Worm (Caenorhabditis elegans): ENCODE results near the gene pole-4.

Gene pole-4

DNA sequence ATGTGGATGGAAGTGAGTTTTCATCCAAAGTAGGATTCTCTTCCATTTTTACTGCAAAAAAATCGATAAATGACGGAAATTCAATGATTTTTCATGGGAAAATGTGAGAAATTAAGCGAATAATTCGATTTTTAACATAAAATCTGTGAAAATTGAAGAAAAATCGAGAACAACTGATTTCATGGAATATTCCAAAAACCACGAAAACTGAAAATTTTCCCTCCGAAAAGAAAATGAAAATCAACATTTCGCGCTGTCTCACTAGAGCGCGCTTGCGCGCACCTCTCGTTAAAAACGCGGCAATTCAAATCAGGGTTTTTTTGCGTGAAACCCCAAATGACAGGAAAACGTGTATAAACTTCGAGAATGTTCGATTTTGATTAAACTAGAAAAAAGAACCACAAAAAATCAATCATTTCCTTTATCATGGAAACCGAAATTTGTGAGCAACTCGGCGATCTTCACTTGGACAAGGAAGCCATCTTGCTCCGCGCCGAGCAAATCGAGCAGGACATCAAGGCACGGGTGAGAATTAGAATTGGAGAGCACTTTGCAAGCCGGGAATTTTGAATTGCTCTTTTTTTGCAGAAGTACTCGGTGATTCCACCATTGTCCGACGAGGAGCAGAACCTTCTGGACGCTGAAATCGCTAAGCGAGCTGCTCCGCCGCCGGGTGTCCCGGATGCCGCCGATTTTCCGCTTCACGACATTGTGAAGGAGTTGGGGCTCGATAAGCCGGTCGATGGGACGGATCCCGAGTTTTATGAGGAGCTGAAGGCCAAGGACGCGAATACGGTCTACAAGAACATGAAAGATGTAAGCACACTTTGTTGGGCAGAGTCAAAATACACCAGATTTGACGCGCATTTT is 41.4 kb upstream of the pole-4 start, which contains the start of the genes Y53F4B.9 and Y53F4B.11 (continued):
- TF ChIP-seq daf-12 (tag; optimal IDR thresholded peaks at IDR 0.05) (no peak), nhr-237 (tag; optimal IDR thresholded peaks at IDR 0.05) (no peak), set-16 (GFP tag; IDR thresholded peaks at IDR 0.05) (peak; percentile 80), nhr-10 (tag; optimal IDR thresholded peaks at IDR 0.05) (no peak), egl-27 (tag; optimal IDR thresholded peaks at IDR 0.05) (no peak), nhr-28 (tag; optimal IDR thresholded peaks at IDR 0.05) (peak; percentile 57), ama-1 (optimal IDR thresholded peaks at IDR 0.05) (peak; percentile 55), duxl-1 (tag; optimal IDR thresholded peaks at IDR 0.05; ENCODE audit: poor library complexity) (no peak), ceh-62 (tag; optimal IDR thresholded peaks at IDR 0.05) (no peak), php-3 (GFP tag; IDR thresholded peaks at IDR 0.05) (no peak), sdz-12 (GFP tag; optimal IDR thresholded peaks at IDR 0.05) (no peak), hlh-11 (tag; optimal IDR thresholded peaks at IDR 0.05) (peak; percentile 22), madf-9 (GFP tag; conservative IDR thresholded peaks at IDR 0.05) (peak; percentile 69)

DNA sequence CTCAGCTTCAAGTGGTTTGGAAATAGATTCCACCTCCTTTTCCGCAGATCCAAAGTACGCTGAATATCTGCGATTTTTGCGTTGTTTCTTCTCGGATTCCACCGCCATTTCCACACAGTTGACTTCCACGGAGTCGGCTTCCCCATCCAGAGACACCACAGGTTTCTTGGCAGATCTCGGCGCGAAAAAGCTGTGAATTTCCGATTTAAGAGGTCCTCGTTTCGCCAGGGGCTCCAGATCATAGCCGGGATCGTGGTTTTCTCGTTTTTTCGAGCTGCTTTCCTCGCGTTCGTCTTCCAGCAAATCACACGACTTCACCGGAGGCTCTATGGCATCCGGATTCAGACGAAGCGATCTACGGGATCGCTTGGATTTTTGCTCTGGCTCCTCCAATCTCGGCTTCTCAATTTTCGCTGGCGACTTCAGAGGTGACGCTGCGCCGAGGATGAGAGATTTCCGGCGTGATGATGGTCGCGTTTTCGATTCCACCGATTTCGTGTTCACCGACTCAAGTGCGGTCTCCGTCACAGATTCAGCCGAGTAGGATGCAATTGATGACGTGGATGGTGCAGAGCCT is 39.4 kb upstream of the pole-4 start:
- TF ChIP-seq hif-1 (tag; optimal IDR thresholded peaks at IDR 0.05), result peak in 1 of 2 experiments; percentile 62
- TF ChIP-seq egl-27 (tag; optimal IDR thresholded peaks at IDR 0.05), result no peak
- TF ChIP-seq lim-7 (GFP tag; IDR thresholded peaks at IDR 0.05), result no peak
- TF ChIP-seq lin-38 (GFP tag; IDR thresholded peaks at IDR 0.05), result 0 out of 2 replicates have a peak, but pooled peaks have one; percentile 4
- TF ChIP-seq set-16 (GFP tag; IDR thresholded peaks at IDR 0.05), result peak; percentile 77
- TF ChIP-seq hmg-1.1 (GFP tag; IDR thresholded peaks at IDR 0.05), result no peak
- TF ChIP-seq vab-7 (GFP tag; IDR thresholded peaks at IDR 0.05), result 0 out of 2 replicates have a peak, but pooled peaks have one; percentile 21

DNA sequence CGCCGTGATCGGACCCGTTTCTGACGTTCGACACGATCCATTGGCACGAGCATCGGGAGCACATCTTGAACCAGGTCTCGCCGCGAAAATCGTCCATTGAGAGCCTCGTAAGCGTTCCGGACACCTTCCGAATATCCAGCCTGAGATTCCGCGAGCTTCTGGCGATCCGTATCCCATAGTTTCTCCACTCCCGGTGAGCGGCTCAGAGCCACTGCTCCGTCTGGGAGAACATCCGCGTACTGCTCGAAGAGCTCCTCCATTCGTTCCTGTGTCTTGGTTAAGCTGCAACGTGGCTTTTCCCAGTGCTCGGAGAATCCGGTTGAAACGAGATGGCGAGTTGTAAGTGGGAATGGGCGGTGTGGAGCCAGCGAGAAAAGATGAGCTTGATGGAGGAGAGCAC is 36.0 kb upstream of the pole-4 start:
- TF ChIP-seq arid-1 (GFP tag; conservative IDR thresholded peaks at IDR 0.05) (no peak), egl-43 (GFP tag; IDR thresholded peaks at IDR 0.05) (peak; percentile 43; the same call in 1 of the 2 replicates), set-16 (GFP tag; IDR thresholded peaks at IDR 0.05) (peak; percentile 70; the same call in 1 of the 2 replicates), R02D3.7 (tag; optimal IDR thresholded peaks at IDR 0.05) (no peak), aha-1 (tag) (peak; percentile 58), php-3 (GFP tag; IDR thresholded peaks at IDR 0.05) (0 out of 2 replicates have a peak, but pooled peaks have one; percentile 11)

DNA sequence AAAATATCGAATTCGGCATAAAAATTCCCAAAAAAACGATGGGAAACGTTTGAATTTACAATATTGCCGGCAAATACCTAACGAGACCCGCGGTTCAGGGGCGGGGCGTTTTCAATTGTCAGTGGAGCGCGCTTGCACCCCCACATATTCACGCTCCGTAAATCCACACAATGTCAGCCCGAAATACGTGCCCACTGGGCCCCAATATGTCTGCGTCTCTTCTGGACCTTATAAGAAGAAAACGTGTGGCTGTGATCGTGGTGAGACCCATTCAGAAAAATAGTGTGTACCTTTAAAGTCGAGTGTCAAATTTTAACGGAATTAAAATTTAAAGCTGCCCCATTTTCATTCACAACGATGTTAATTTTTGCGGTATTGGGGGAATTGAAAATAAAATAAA is 35.4 kb upstream of the pole-4 start:
- TF ChIP-seq fkh-10 (GFP tag; optimal IDR thresholded peaks at IDR 0.05), result no peak
- TF ChIP-seq mes-2 (tag; optimal IDR thresholded peaks at IDR 0.05; ENCODE audit: poor library complexity, severe bottlenecking), result peak; percentile 15
- TF ChIP-seq ces-1 (GFP tag; optimal IDR thresholded peaks at IDR 0.05), result no peak
- TF ChIP-seq dmd-8 (GFP tag; IDR thresholded peaks at IDR 0.05), result peak; percentile 39; the same call in 1 of the 2 replicates
- no peak for TF ChIP-seq lin-29 (GFP tag; IDR thresholded peaks at IDR 0.05)
- 0 out of 2 replicates have a peak, but pooled peaks have one; percentile 52 for TF ChIP-seq lim-7 (GFP tag; IDR thresholded peaks at IDR 0.05)
- TF ChIP-seq lsy-2 (tag; optimal IDR thresholded peaks at IDR 0.05), result no peak
- TF ChIP-seq nhr-48 (tag; optimal IDR thresholded peaks at IDR 0.05), result no peak
- TF ChIP-seq zfp-2 (tag; optimal IDR thresholded peaks at IDR 0.05), result no peak
- TF ChIP-seq snpc-1.2 (GFP tag; IDR thresholded peaks at IDR 0.05), result peak; percentile 25; the same call in 1 of the 2 replicates
- TF ChIP-seq nhr-25 (tag; optimal IDR thresholded peaks at IDR 0.05; ENCODE audit: borderline replicate concordance, insufficient read depth), result no peak
- TF ChIP-seq unc-130 (GFP tag; optimal IDR thresholded peaks at IDR 0.05), result peak; percentile 58
- TF ChIP-seq F37D6.2 (tag; optimal IDR thresholded peaks at IDR 0.05), result no peak
- no peak for TF ChIP-seq zip-11 (GFP tag; IDR thresholded peaks at IDR 0.05)
- no peak for TF ChIP-seq tra-1 (GFP tag; IDR thresholded peaks at IDR 0.05)
- no peak for TF ChIP-seq zfp-3 (GFP tag; conservative IDR thresholded peaks at IDR 0.05)
- no peak for TF ChIP-seq nhr-102 (tag; optimal IDR thresholded peaks at IDR 0.05)
- TF ChIP-seq mxl-2 (GFP tag; conservative IDR thresholded peaks at IDR 0.05), result no peak
- TF ChIP-seq ctbp-1 (GFP tag; IDR thresholded peaks at IDR 0.05), result 0 out of 2 replicates have a peak, but pooled peaks have one; percentile 24
- TF ChIP-seq sdz-12 (GFP tag; optimal IDR thresholded peaks at IDR 0.05), result no peak
- no peak for TF ChIP-seq lin-15B (tag; optimal IDR thresholded peaks at IDR 0.05)
- no peak for TF ChIP-seq daf-19 (GFP tag; conservative IDR thresholded peaks at IDR 0.05)
- no peak for TF ChIP-seq nhr-77 (tag; optimal IDR thresholded peaks at IDR 0.05)

Data from whole organism, L4 larva.